Fruit fly (Drosophila melanogaster): ENCODE measurements around the gene Dref.

The Dref gene

dm6 chr2L:9956993-9957652 lies 9.9 kb downstream of the Dref start, which contains the start of the genes CG4658 and CG5846 (continued):
- TF ChIP-seq CG17328 (GFP tag; IDR thresholded peaks at IDR 0.05) (peak; percentile 94), Lpt (GFP tag; optimal IDR thresholded peaks at IDR 0.05) (no peak), gro (GFP tag; optimal IDR thresholded peaks at IDR 0.05) (peak; percentile 52), CG7745 (tag; optimal IDR thresholded peaks at IDR 0.05) (peak; percentile 69), CG13287 (GFP tag; IDR thresholded peaks at IDR 0.05; ENCODE audit: partially characterized antibody) (peak; percentile 41; the same call in 1 of the 2 replicates), CG10431 (GFP tag; optimal IDR thresholded peaks at IDR 0.05) (peak; percentile 77), Spps (tag; optimal IDR thresholded peaks at IDR 0.05) (peak; percentile 94), schlank (tag; optimal IDR thresholded peaks at IDR 0.05) (peak; percentile 72), lbe (GFP tag; optimal IDR thresholded peaks at IDR 0.05) (peak; percentile 74), CG33213 (GFP tag; optimal IDR thresholded peaks at IDR 0.05) (peak; percentile 42), Adf1 (GFP tag; IDR thresholded peaks at IDR 0.05) (peak; percentile 77), caup (GFP tag; optimal IDR thresholded peaks at IDR 0.05; ENCODE audit: severe bottlenecking) (peak; percentile 88), peb (GFP tag; IDR thresholded peaks at IDR 0.05) (peak; percentile 95), nmo (GFP tag; optimal IDR thresholded peaks at IDR 0.05) (peak; percentile 97), ssp (GFP tag; IDR thresholded peaks at IDR 0.05) (peak; percentile 88), gcm2 (GFP tag; optimal IDR thresholded peaks at IDR 0.05) (peak; percentile 25), zen (tag; optimal IDR thresholded peaks at IDR 0.05) (peak; percentile 96), Jarid2 (GFP tag; optimal IDR thresholded peaks at IDR 0.05) (no peak), gfzf (GFP tag; optimal IDR thresholded peaks at IDR 0.05) (peak; percentile 81), CG11247 (GFP tag; IDR thresholded peaks at IDR 0.05) (peak; percentile 88), kah (GFP tag; optimal IDR thresholded peaks at IDR 0.05) (peak; percentile 77), sisA (GFP tag; IDR thresholded peaks at IDR 0.05) (peak; percentile 93), cas (GFP tag; IDR thresholded peaks at IDR 0.05) (peak; percentile 87), CG6791 (GFP tag; IDR thresholded peaks at IDR 0.05; ENCODE audit: partially characterized antibody) (no peak), CG9817 (tag; optimal IDR thresholded peaks at IDR 0.05) (peak; percentile 88), ind (GFP tag; optimal IDR thresholded peaks at IDR 0.05) (peak; percentile 95), Chrac-16 (GFP tag; optimal IDR thresholded peaks at IDR 0.05) (peak; percentile 96), fu2 (GFP tag; optimal IDR thresholded peaks at IDR 0.05) (peak; percentile 79), slp2 (GFP tag; optimal IDR thresholded peaks at IDR 0.05) (peak; percentile 73), CG11723 (GFP tag; optimal IDR thresholded peaks at IDR 0.05) (peak; percentile 80), CG32532 (GFP tag; IDR thresholded peaks at IDR 0.05) (peak; percentile 95), Mes4 (GFP tag; optimal IDR thresholded peaks at IDR 0.05) (peak; percentile 80), CG31441 (GFP tag; IDR thresholded peaks at IDR 0.05) (peak; percentile 97), H2.0 (GFP tag; IDR thresholded peaks at IDR 0.05) (peak; percentile 91), sug (tag; optimal IDR thresholded peaks at IDR 0.05) (peak; percentile 85), sens (GFP tag) (peak; percentile 97), CG31388 (GFP tag; optimal IDR thresholded peaks at IDR 0.05) (peak; percentile 77), CG4282 (GFP tag; optimal IDR thresholded peaks at IDR 0.05) (peak; percentile 41), crc (GFP tag; optimal IDR thresholded peaks at IDR 0.05) (peak; percentile 26), inv (GFP tag; IDR thresholded peaks at IDR 0.05; ENCODE audit: partially characterized antibody) (no peak), Oaz (GFP tag; IDR thresholded peaks at IDR 0.05) (peak; percentile 83), stwl (tag; optimal IDR thresholded peaks at IDR 0.05) (peak; percentile 64), Nf-YC (tag; optimal IDR thresholded peaks at IDR 0.05) (peak; percentile 81), MTF-1 (GFP tag; optimal IDR thresholded peaks at IDR 0.05; ENCODE audit: borderline replicate concordance) (peak; percentile 77), Sox102F (GFP tag; optimal IDR thresholded peaks at IDR 0.05) (peak; percentile 98), CG12299 (tag; optimal IDR thresholded peaks at IDR 0.05) (peak; percentile 90), dmrt11E (tag; optimal IDR thresholded peaks at IDR 0.05) (peak; percentile 96), CG12071 (GFP tag; optimal IDR thresholded peaks at IDR 0.05) (peak; percentile 66), CG16815 (GFP tag; optimal IDR thresholded peaks at IDR 0.05) (peak; percentile 90)

Measured in whole organism, embryonic.